Worm (Caenorhabditis elegans) whole organism, L2 larva: ENCODE results near the gene mtcu-2.

Experiments used
- C34F6.9 ChIP-seq: fragments of 150-350 bp; optimal IDR thresholded peaks from 2 replicates; lab custom pipeline; 2014; ENCODE audit warnings: missing biosample characterization, missing genetic modification characterization
- R02D3.7 ChIP-seq: fragments of 150-350 bp; optimal IDR thresholded peaks from 2 replicates; lab custom pipeline; 2014; ENCODE audit warnings: missing biosample characterization, missing genetic modification characterization
- ZK546.5 ChIP-seq: sonication (generic microtip); optimal IDR thresholded peaks from 2 replicates; lab custom pipeline; 2017; ENCODE audit warnings: missing biosample characterization, missing genetic modification characterization
- alr-1 ChIP-seq: fragments of 150-350 bp; optimal IDR thresholded peaks from 2 replicates; lab custom pipeline; 2014; ENCODE audit warnings: missing biosample characterization, missing genetic modification characterization
- blmp-1 ChIP-seq: sonication (generic microtip); optimal IDR thresholded peaks from 2 replicates; lab custom pipeline; 2017; ENCODE audit warnings: missing genetic modification characterization, mild to moderate bottlenecking, missing compliant biosample characterization, antibody characterized with exemption, moderate library complexity; ENCODE audit not compliant: insufficient read depth
- ceh-16 ChIP-seq: fragments of 150-350 bp; optimal IDR thresholded peaks from 2 replicates; lab custom pipeline; 2014; ENCODE audit warnings: missing biosample characterization, missing genetic modification characterization
- ceh-82 ChIP-seq: fragments of 150-350 bp; optimal IDR thresholded peaks from 2 replicates; lab custom pipeline; 2014; ENCODE audit warnings: missing biosample characterization, missing genetic modification characterization
- egl-27 ChIP-seq: sonication (generic microtip); optimal IDR thresholded peaks from 3 replicates; lab custom pipeline; 2017; ENCODE audit warnings: missing biosample characterization, missing genetic modification reagents, missing genetic modification characterization
- gmeb-1 ChIP-seq: fragments of 150-350 bp; optimal IDR thresholded peaks from 2 replicates; lab custom pipeline; 2014; ENCODE audit warnings: missing biosample characterization, missing genetic modification characterization
- lin-11 ChIP-seq: fragments of 150-350 bp; sonication (generic microtip); optimal IDR thresholded peaks from 2 replicates; lab custom pipeline; 2014; ENCODE audit warnings: missing biosample characterization, missing genetic modification characterization, inconsistent platforms, mixed read lengths
- lin-13 ChIP-seq: fragments of 150-350 bp; optimal IDR thresholded peaks from 2 replicates; lab custom pipeline; 2014; ENCODE audit warnings: missing biosample characterization, missing genetic modification reagents, missing genetic modification characterization
- lin-39 ChIP-seq: fragments of 150-350 bp; optimal IDR thresholded peaks from 2 replicates; lab custom pipeline; 2014; ENCODE audit warnings: missing biosample characterization, missing genetic modification reagents, missing genetic modification characterization
- mab-5 ChIP-seq: fragments of 150-350 bp; optimal IDR thresholded peaks from 2 replicates; lab custom pipeline; 2014; ENCODE audit warnings: missing biosample characterization, missing genetic modification characterization
- mbf-1 ChIP-seq: sonication (generic microtip); optimal IDR thresholded peaks from 2 replicates; lab custom pipeline; 2017; ENCODE audit warnings: missing biosample characterization, missing genetic modification characterization
- mdl-1 ChIP-seq, 2 experiments: fragments of 150-350 bp in 1 of 2; sonication (generic microtip) in 1 of 2; optimal IDR thresholded peaks; 2 replicates each; lab custom pipeline; 2017; ENCODE audit warnings: missing biosample characterization in 2 of 2, missing genetic modification characterization in 2 of 2
- nhr-11 ChIP-seq: fragments of 150-350 bp; optimal IDR thresholded peaks from 2 replicates; lab custom pipeline; 2014; ENCODE audit warnings: missing biosample characterization, missing genetic modification characterization
- nhr-129 ChIP-seq: fragments of 150-350 bp; optimal IDR thresholded peaks from 2 replicates; lab custom pipeline; 2014; ENCODE audit warnings: missing biosample characterization, missing genetic modification characterization
- nhr-23 ChIP-seq: fragments of 150-350 bp; optimal IDR thresholded peaks from 2 replicates; lab custom pipeline; 2014; ENCODE audit warnings: missing biosample characterization, missing genetic modification reagents, missing genetic modification characterization
- nhr-237 ChIP-seq: fragments of 150-350 bp; optimal IDR thresholded peaks from 2 replicates; lab custom pipeline; 2014; ENCODE audit warnings: missing biosample characterization, missing genetic modification characterization
- nhr-25 ChIP-seq: fragments of 150-350 bp; sonication (generic microtip); optimal IDR thresholded peaks from 3 replicates; lab custom pipeline; 2014; ENCODE audit warnings: missing biosample characterization, missing genetic modification characterization
- peb-1 ChIP-seq: fragments of 150-350 bp; optimal IDR thresholded peaks from 2 replicates; lab custom pipeline; 2014; ENCODE audit warnings: missing biosample characterization, missing genetic modification characterization
- sem-4 ChIP-seq: fragments of 150-350 bp; optimal IDR thresholded peaks from 2 replicates; lab custom pipeline; 2014; ENCODE audit warnings: missing biosample characterization, missing genetic modification reagents, missing genetic modification characterization
- snpc-4 ChIP-seq: fragments of 150-350 bp; optimal IDR thresholded peaks from 2 replicates; lab custom pipeline; 2014; ENCODE audit warnings: missing biosample characterization, missing genetic modification characterization
- unc-55 ChIP-seq: fragments of 150-350 bp; sonication (generic microtip); optimal IDR thresholded peaks from 3 replicates; lab custom pipeline; 2014; ENCODE audit warnings: missing biosample characterization, missing genetic modification reagents, missing genetic modification characterization
- unc-62 ChIP-seq: fragments of 150-350 bp; optimal IDR thresholded peaks from 2 replicates; lab custom pipeline; 2014; ENCODE audit warnings: missing biosample characterization, missing genetic modification reagents, missing genetic modification characterization
- ztf-1 ChIP-seq: fragments of 200-800 bp; sonication (Bioruptor generic); conservative IDR thresholded peaks from 2 replicates; pipeline ENCODE4 v1.3.6; 2022; ENCODE audit warnings: missing genetic modification characterization, missing compliant biosample characterization
- ztf-4 ChIP-seq: fragments of 150-350 bp; optimal IDR thresholded peaks from 2 replicates; lab custom pipeline; 2014; ENCODE audit warnings: missing biosample characterization, missing genetic modification characterization

The mtcu-2 gene

DNA sequence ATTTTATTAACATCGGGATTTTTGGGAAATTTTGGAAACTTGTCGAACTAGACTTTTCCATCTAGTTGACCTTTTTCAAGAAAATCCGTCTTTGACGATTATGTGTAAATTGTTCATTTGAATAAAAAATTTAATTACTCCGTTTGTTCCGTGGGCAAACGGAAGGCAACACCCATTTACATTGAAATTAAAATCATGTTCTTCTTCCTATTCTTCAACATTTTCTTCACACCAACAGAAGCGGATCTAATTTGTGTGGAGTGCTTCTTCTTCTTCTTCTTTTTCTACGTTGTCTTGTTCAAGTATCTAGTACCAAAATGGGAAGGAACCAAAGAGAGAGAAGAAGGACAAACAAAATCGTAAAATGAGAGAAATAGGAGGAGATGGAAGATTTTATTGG lies 50.6 kb downstream of the mtcu-2 start:
- TF ChIP-seq alr-1 (tag; lab: Kevin White, UChicago): no peak
- TF ChIP-seq mab-5 (tag; lab: Kevin White, UChicago): no peak
- no peak for TF ChIP-seq ztf-4 (tag; lab: Kevin White, UChicago)
- no peak for TF ChIP-seq C34F6.9 (tag; lab: Kevin White, UChicago)
- TF ChIP-seq ZK546.5 (tag; lab: Kevin White, UChicago): no peak
- TF ChIP-seq snpc-4 (tag; lab: Kevin White, UChicago): no peak
- no peak for TF ChIP-seq egl-27 (tag; lab: Kevin White, UChicago)
- TF ChIP-seq lin-13 (GFP tag; lab: Kevin White, UChicago): no peak
- no peak for TF ChIP-seq nhr-237 (tag; lab: Kevin White, UChicago)
- no peak for TF ChIP-seq nhr-129
- TF ChIP-seq unc-62: no peak
- no peak for TF ChIP-seq blmp-1
- TF ChIP-seq sem-4 (tag; lab: Kevin White, UChicago): no peak
- no peak for TF ChIP-seq peb-1 (tag; lab: Kevin White, UChicago)
- no peak for TF ChIP-seq gmeb-1 (tag; lab: Kevin White, UChicago)
- no peak for TF ChIP-seq nhr-25 (tag; lab: Kevin White, UChicago)
- no peak for TF ChIP-seq nhr-11 (tag; lab: Kevin White, UChicago)
- no peak for TF ChIP-seq nhr-23
- TF ChIP-seq unc-55 (GFP tag; lab: Kevin White, UChicago): no peak
- no peak for TF ChIP-seq lin-11
- TF ChIP-seq, all 48 proteins: peak for 0

DNA sequence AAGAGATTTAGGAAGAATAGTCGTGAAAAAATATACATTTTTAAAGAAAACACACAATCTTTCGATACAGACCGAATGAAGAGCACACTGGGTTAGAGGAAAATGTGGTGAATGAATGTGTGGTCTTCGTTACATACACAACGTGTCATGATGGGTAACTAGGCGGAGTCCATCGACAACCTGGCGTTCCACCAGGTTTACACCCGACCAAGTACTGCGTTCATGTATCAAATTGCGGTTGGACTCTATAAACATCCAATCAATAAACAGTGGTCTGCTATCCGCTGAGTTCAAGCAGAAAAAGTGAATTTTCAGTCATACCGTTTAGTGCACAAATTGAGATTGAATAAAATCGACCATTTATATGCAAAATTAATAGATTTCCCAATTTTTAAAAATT lies 51.3 kb downstream of the mtcu-2 start, which contains the start of gene sdz-38:
TSS of gene sdz-38 (minus strand) at position 101 of the 400 bp plus-strand sequence.
- no peak for TF ChIP-seq ceh-16 (tag; lab: Kevin White, UChicago)
- no peak for TF ChIP-seq lin-39
- TF ChIP-seq R02D3.7 (tag; lab: Kevin White, UChicago): no peak
- no peak for TF ChIP-seq mdl-1 (tag; optimal IDR thresholded peaks at IDR 0.05; lab: Kevin White, UChicago)
- TF ChIP-seq blmp-1: no peak
- no peak for TF ChIP-seq ztf-1 (GFP tag; lab: Robert Waterston, UW)
- TF ChIP-seq ceh-82 (tag; lab: Kevin White, UChicago): no peak
- no peak for TF ChIP-seq mbf-1
